Worm (Caenorhabditis elegans) whole organism, L1 larva: Measurements from ENCODE around the gene mop-25.2.
A peak's percentile ranks its signal among the peaks of the same experiment; 100 is the strongest.

Source experiments
- C16A3.4 ChIP-seq: fragments of 150-350 bp; optimal IDR thresholded peaks from 2 replicates; lab custom pipeline; 2014; ENCODE audit warnings: missing biosample characterization, missing genetic modification characterization
- C34B4.2 ChIP-seq: sonication (generic microtip); optimal IDR thresholded peaks from 2 replicates; lab custom pipeline; 2017; ENCODE audit warnings: mild to moderate bottlenecking, missing genetic modification characterization, missing compliant biosample characterization
- F16B12.6 ChIP-seq: fragments of 150-350 bp; optimal IDR thresholded peaks from 2 replicates; lab custom pipeline; 2014; ENCODE audit warnings: missing biosample characterization, missing genetic modification characterization
- Y116A8C.19 ChIP-seq: sonication (generic microtip); optimal IDR thresholded peaks from 2 replicates; lab custom pipeline; 2016; ENCODE audit warnings: missing compliant biosample characterization, missing genetic modification characterization, borderline replicate concordance
- aha-1 ChIP-seq: fragments of 150-350 bp; optimal IDR thresholded peaks from 2 replicates; lab custom pipeline; 2014; ENCODE audit warnings: missing biosample characterization, missing genetic modification characterization
- alr-1 ChIP-seq: fragments of 200-800 bp; sonication (Bioruptor generic); optimal IDR thresholded peaks from 2 replicates; lab custom pipeline; 2018; ENCODE audit warnings: borderline replicate concordance, mild to moderate bottlenecking, missing genetic modification characterization, missing compliant biosample characterization
- ama-1 ChIP-seq: fragments of 150-350 bp; optimal IDR thresholded peaks from 2 replicates; lab custom pipeline; 2014
- ceh-63 ChIP-seq: fragments of 200-800 bp; sonication (Bioruptor generic); optimal IDR thresholded peaks from 2 replicates; lab custom pipeline; 2018; ENCODE audit warnings: mild to moderate bottlenecking, missing genetic modification characterization, missing compliant biosample characterization
- ceh-88 ChIP-seq: fragments of 200-800 bp; sonication (Bioruptor generic); IDR thresholded peaks from 2 replicates; pipeline ENCODE4 v1.3.6; 2022; ENCODE audit warnings: missing genetic modification characterization, missing compliant biosample characterization
- ces-1 ChIP-seq: fragments of 150-350 bp; optimal IDR thresholded peaks from 2 replicates; lab custom pipeline; 2014; ENCODE audit warnings: missing biosample characterization, missing genetic modification reagents, missing genetic modification characterization
- dpl-1 ChIP-seq, 3 experiments: fragments of 150-350 bp in 2 of 3; sonication (generic microtip) in 1 of 3; optimal IDR thresholded peaks; 2 replicates each; lab custom pipeline; 2014 to 2017; ENCODE audit warnings: missing biosample characterization in 3 of 3, missing genetic modification characterization in 3 of 3, missing genetic modification reagents in 3 of 3
- dsc-1 ChIP-seq: sonication (generic microtip); optimal IDR thresholded peaks from 2 replicates; lab custom pipeline; 2016; ENCODE audit warnings: mild to moderate bottlenecking, missing genetic modification characterization, missing compliant biosample characterization
- efl-1 ChIP-seq, 4 experiments: fragments of 150-350 bp; optimal IDR thresholded peaks in 3 of 4; peaks in 1 of 4; 1 replicate in 1 of 4; 2 replicates in 3 of 4; lab custom pipeline; 2014; ENCODE audit warnings: missing biosample characterization in 2 of 4, missing genetic modification characterization in 2 of 4, missing genetic modification reagents in 2 of 4
- egl-13 ChIP-seq: sonication (generic microtip); optimal IDR thresholded peaks from 2 replicates; lab custom pipeline; 2016; ENCODE audit warnings: missing genotype, missing genetic modification reagents, missing genetic modification characterization, missing compliant biosample characterization
- egl-27 ChIP-seq, 2 experiments: fragments of 150-350 bp in 1 of 2; sonication (generic microtip); optimal IDR thresholded peaks; 3 replicates each; lab custom pipeline; 2017 to 2018; ENCODE audit warnings: missing biosample characterization in 2 of 2, missing genetic modification characterization in 2 of 2, missing genetic modification reagents in 2 of 2
- elt-2 ChIP-seq: sonication (generic microtip); optimal IDR thresholded peaks from 2 replicates; lab custom pipeline; 2016; ENCODE audit warnings: missing genetic modification characterization, mild to moderate bottlenecking, inconsistent platforms, missing compliant biosample characterization, missing genetic modification reagents
- elt-3 ChIP-seq, 6 experiments: fragments of 150-350 bp in 1 of 6; sonication (generic microtip); optimal IDR thresholded peaks; 2 replicates each; lab custom pipeline; 2017 to 2018; ENCODE audit warnings: missing biosample characterization in 6 of 6, missing genetic modification characterization in 6 of 6, inconsistent platforms in 1 of 6
- ets-5 ChIP-seq: fragments of 200-800 bp; sonication (Bioruptor generic); IDR thresholded peaks from 2 replicates; pipeline ENCODE4 v1.3.6; 2022; ENCODE audit warnings: missing genetic modification characterization, missing compliant biosample characterization
- fkh-4 ChIP-seq: sonication (generic microtip); optimal IDR thresholded peaks from 2 replicates; lab custom pipeline; 2016; ENCODE audit warnings: missing compliant biosample characterization, missing genetic modification characterization, borderline replicate concordance
- fos-1 ChIP-seq: fragments of 150-350 bp; optimal IDR thresholded peaks from 2 replicates; lab custom pipeline; 2014; ENCODE audit warnings: missing biosample characterization, missing genetic modification characterization
- grh-1 ChIP-seq: fragments of 200-800 bp; sonication (Bioruptor generic); IDR thresholded peaks from 2 replicates; pipeline ENCODE4 v1.3.6; 2022; ENCODE audit warnings: missing genetic modification reagents, missing genetic modification characterization, missing compliant biosample characterization
- hlh-17 ChIP-seq: fragments of 200-800 bp; sonication (Bioruptor generic); optimal IDR thresholded peaks from 2 replicates; lab custom pipeline; 2018; ENCODE audit warnings: missing genetic modification characterization, mild to moderate bottlenecking, missing compliant biosample characterization, moderate library complexity, borderline replicate concordance
- hlh-4 ChIP-seq: sonication (generic microtip); optimal IDR thresholded peaks from 2 replicates; lab custom pipeline; 2016; ENCODE audit warnings: mild to moderate bottlenecking, missing genetic modification characterization, missing compliant biosample characterization
- hpl-2 ChIP-seq: fragments of 150-350 bp; optimal IDR thresholded peaks from 2 replicates; lab custom pipeline; 2014; ENCODE audit warnings: missing biosample characterization, missing genetic modification reagents, missing genetic modification characterization
- jun-1 ChIP-seq: fragments of 150-350 bp; optimal IDR thresholded peaks from 2 replicates; lab custom pipeline; 2014; ENCODE audit warnings: missing biosample characterization, missing genetic modification reagents, missing genetic modification characterization
- lin-13 ChIP-seq: fragments of 150-350 bp; optimal IDR thresholded peaks from 2 replicates; lab custom pipeline; 2014; ENCODE audit warnings: missing biosample characterization, missing genetic modification reagents, missing genetic modification characterization
- lin-14 ChIP-seq: fragments of 200-800 bp; sonication (Bioruptor generic); optimal IDR thresholded peaks from 2 replicates; lab custom pipeline; 2018; ENCODE audit warnings: mild to moderate bottlenecking, missing genetic modification characterization, moderate library complexity, missing compliant biosample characterization
- lin-15B ChIP-seq: fragments of 150-350 bp; sonication (generic microtip); optimal IDR thresholded peaks from 3 replicates; lab custom pipeline; 2014; ENCODE audit warnings: missing biosample characterization, missing genetic modification characterization
- lin-35 ChIP-seq, 2 experiments: fragments of 150-350 bp; optimal IDR thresholded peaks; 2 replicates each; lab custom pipeline; 2014; ENCODE audit warnings: missing biosample characterization in 2 of 2, missing genetic modification characterization in 2 of 2, missing genetic modification reagents in 2 of 2
- lin-39 ChIP-seq: fragments of 150-350 bp; optimal IDR thresholded peaks from 2 replicates; lab custom pipeline; 2014; ENCODE audit warnings: missing biosample characterization, missing genetic modification reagents, missing genetic modification characterization
- lir-3 ChIP-seq: sonication (generic microtip); optimal IDR thresholded peaks from 2 replicates; lab custom pipeline; 2016; ENCODE audit warnings: mild to moderate bottlenecking, missing genetic modification characterization, moderate library complexity, missing compliant biosample characterization; ENCODE audit not compliant: poor library complexity
- mdl-1 ChIP-seq, 2 experiments: fragments of 150-350 bp; optimal IDR thresholded peaks; 2 replicates each; lab custom pipeline; 2014 to 2017; ENCODE audit warnings: missing biosample characterization in 2 of 2, missing genetic modification characterization in 2 of 2, inconsistent platforms in 1 of 2
- nhr-11 ChIP-seq: fragments of 150-350 bp; optimal IDR thresholded peaks from 2 replicates; lab custom pipeline; 2014; ENCODE audit warnings: missing biosample characterization, missing genetic modification characterization
- nhr-237 ChIP-seq: fragments of 150-350 bp; optimal IDR thresholded peaks from 2 replicates; lab custom pipeline; 2014; ENCODE audit warnings: missing biosample characterization, missing genetic modification characterization
- nhr-47 ChIP-seq: sonication (generic microtip); optimal IDR thresholded peaks from 2 replicates; lab custom pipeline; 2016; ENCODE audit warnings: mild to moderate bottlenecking, missing genetic modification characterization, moderate library complexity, missing compliant biosample characterization
- nhr-77 ChIP-seq: fragments of 150-350 bp; optimal IDR thresholded peaks from 2 replicates; lab custom pipeline; 2014; ENCODE audit warnings: missing biosample characterization, missing genetic modification characterization
- nhr-90 ChIP-seq: sonication (generic microtip); optimal IDR thresholded peaks from 2 replicates; lab custom pipeline; 2016; ENCODE audit warnings: mild to moderate bottlenecking, missing genetic modification characterization, missing compliant biosample characterization; ENCODE audit not compliant: poor library complexity
- pax-3 ChIP-seq: fragments of 200-800 bp; sonication (Bioruptor generic); optimal IDR thresholded peaks from 2 replicates; lab custom pipeline; 2018; ENCODE audit warnings: mild to moderate bottlenecking, missing genetic modification characterization, moderate library complexity, missing compliant biosample characterization
- pqm-1 ChIP-seq: sonication (generic microtip); optimal IDR thresholded peaks from 3 replicates; lab custom pipeline; 2017; ENCODE audit warnings: missing biosample characterization, missing genetic modification characterization
- sptf-1 ChIP-seq: fragments of 150-350 bp; optimal IDR thresholded peaks from 2 replicates; lab custom pipeline; 2014; ENCODE audit warnings: missing biosample characterization, missing genetic modification characterization
- tbx-2 ChIP-seq: sonication (generic microtip); optimal IDR thresholded peaks from 2 replicates; lab custom pipeline; 2016; ENCODE audit warnings: missing genetic modification characterization, missing compliant biosample characterization
- unc-130 ChIP-seq: fragments of 150-350 bp; optimal IDR thresholded peaks from 2 replicates; lab custom pipeline; 2017; ENCODE audit warnings: missing biosample characterization, missing genetic modification characterization, inconsistent platforms
- unc-30 ChIP-seq: sonication (generic microtip); optimal IDR thresholded peaks from 2 replicates; lab custom pipeline; 2017; ENCODE audit warnings: missing biosample characterization, missing genetic modification characterization
- unc-62 ChIP-seq: fragments of 150-350 bp; optimal IDR thresholded peaks from 2 replicates; lab custom pipeline; 2014; ENCODE audit warnings: missing biosample characterization, missing genetic modification reagents, missing genetic modification characterization
- unc-86 ChIP-seq: sonication (generic microtip); optimal IDR thresholded peaks from 2 replicates; lab custom pipeline; 2016; ENCODE audit warnings: missing genetic modification characterization, missing compliant biosample characterization
- vab-15 ChIP-seq: sonication (generic microtip); optimal IDR thresholded peaks from 2 replicates; lab custom pipeline; 2017; ENCODE audit warnings: missing genotype, mild to moderate bottlenecking, missing genetic modification characterization, missing compliant biosample characterization
- zip-4 ChIP-seq: fragments of 200-800 bp; sonication (Bioruptor generic); optimal IDR thresholded peaks from 2 replicates; lab custom pipeline; 2018; ENCODE audit warnings: mild to moderate bottlenecking, missing genetic modification characterization, moderate library complexity, missing compliant biosample characterization
- ztf-4 ChIP-seq: fragments of 150-350 bp; optimal IDR thresholded peaks from 2 replicates; lab custom pipeline; 2014; ENCODE audit warnings: missing biosample characterization, missing genetic modification characterization

The mop-25.2 gene

DNA sequence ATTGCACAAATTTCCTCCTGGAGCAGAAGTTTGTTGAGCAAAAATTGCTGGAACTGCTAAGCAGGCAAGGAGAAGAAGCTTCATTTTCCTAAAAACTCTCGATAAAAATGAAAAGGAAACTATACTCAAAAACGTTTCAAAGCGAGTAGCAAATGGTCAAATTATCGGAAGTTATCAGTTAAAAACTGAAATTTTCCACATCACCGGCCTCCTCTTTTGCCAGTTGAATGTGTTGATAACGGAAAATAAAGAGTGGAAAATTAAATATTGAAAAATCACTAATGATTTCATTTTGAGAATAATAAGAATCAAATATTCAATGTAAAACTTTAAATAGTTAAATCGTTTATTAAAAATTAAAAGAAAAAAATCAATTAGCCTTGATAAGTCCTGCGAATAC is 44.6 kb downstream of the mop-25.2 start, which contains the start of gene ZK1320.2:
TSS of gene ZK1320.2 (minus strand) at position 88 of the 400 bp plus-strand sequence.
- TF ChIP-seq lin-13 (GFP tag; lab: Kevin White, UChicago) (no peak), elt-2 (tag; lab: Kevin White, UChicago) (peak; percentile 26)

ce11 chrII:9656210-9656755 is 47.2 kb downstream of the mop-25.2 start, which contains the start of gene gstk-1:
gstk-1 (plus strand) TSS chrII:9656705.
- TF ChIP-seq nhr-77 (tag; lab: Kevin White, UChicago) = no peak
- TF ChIP-seq unc-30 (tag; lab: Kevin White, UChicago) = no peak
- peak; percentile 9 for TF ChIP-seq tbx-2 (tag; lab: Kevin White, UChicago)
- no peak for TF ChIP-seq egl-27 (tag; optimal IDR thresholded peaks at IDR 0.05; lab: Kevin White, UChicago)
- TF ChIP-seq ceh-63 (GFP tag; lab: Kevin White, UChicago) = no peak
- no peak for TF ChIP-seq pqm-1
- no peak for TF ChIP-seq zip-4 (GFP tag; lab: Kevin White, UChicago)
- TF ChIP-seq ces-1 (GFP tag; lab: Kevin White, UChicago) = no peak
- TF ChIP-seq nhr-237 = no peak
- no peak for TF ChIP-seq unc-62 (GFP tag; lab: Kevin White, UChicago)
- peak; percentile 61 for TF ChIP-seq nhr-90
- no peak for TF ChIP-seq sptf-1 (tag; lab: Kevin White, UChicago)
- no peak for TF ChIP-seq unc-86 (tag; lab: Kevin White, UChicago)
- peak; percentile 31; the same call in 1 of the 2 replicates for TF ChIP-seq grh-1 (GFP tag; lab: Robert Waterston, UW)
- TF ChIP-seq lin-14 (GFP tag; lab: Kevin White, UChicago) = peak; percentile 10
- no peak for TF ChIP-seq lin-15B (tag; lab: Kevin White, UChicago)
- TF ChIP-seq dpl-1 (GFP tag; optimal IDR thresholded peaks at IDR 0.05; lab: Kevin White, UChicago) = no peak
- TF ChIP-seq lin-39 = no peak
- peak; percentile 11 for TF ChIP-seq C16A3.4
- no peak for TF ChIP-seq ama-1 (lab: Kevin White, UChicago)
- peak; percentile 39 for TF ChIP-seq nhr-47 (tag; lab: Kevin White, UChicago)
- no peak for TF ChIP-seq unc-130
- no peak for TF ChIP-seq fos-1
- TF ChIP-seq hlh-4 (tag; lab: Kevin White, UChicago) = no peak
- TF ChIP-seq fkh-4 = no peak
- TF ChIP-seq C34B4.2 (tag; lab: Kevin White, UChicago) = no peak
- no peak for TF ChIP-seq jun-1 (tag; lab: Kevin White, UChicago)
- TF ChIP-seq ztf-4 (tag; lab: Kevin White, UChicago) = no peak
- TF ChIP-seq efl-1 (optimal IDR thresholded peaks at IDR 0.05; lab: Kevin White, UChicago) = peak in 1 of 2 experiments; percentile 13
- TF ChIP-seq efl-1 (GFP tag; optimal IDR thresholded peaks at IDR 0.05 in 1 of 2; lab: Kevin White, UChicago) = no peak
- TF ChIP-seq lin-13 (GFP tag; lab: Kevin White, UChicago) = no peak
- TF ChIP-seq lir-3 (tag; lab: Kevin White, UChicago) = no peak
- no peak for TF ChIP-seq Y116A8C.19
- no peak for TF ChIP-seq hlh-17 (GFP tag; lab: Kevin White, UChicago)
- TF ChIP-seq vab-15 (tag; lab: Kevin White, UChicago) = no peak
- TF ChIP-seq elt-2 (tag; lab: Kevin White, UChicago) = peak; percentile 68
- TF ChIP-seq pax-3 = no peak
- no peak for TF ChIP-seq egl-13 (tag; lab: Kevin White, UChicago)
- TF ChIP-seq mdl-1 (tag; optimal IDR thresholded peaks at IDR 0.05; lab: Kevin White, UChicago) = peak in 1 of 2 experiments; percentile 67
- no peak for TF ChIP-seq ets-5
- TF ChIP-seq aha-1 (tag; lab: Kevin White, UChicago) = no peak
- peak in 2 of 6 experiments; percentile 44 to 67 for TF ChIP-seq elt-3 (tag; optimal IDR thresholded peaks at IDR 0.05; lab: Kevin White, UChicago)
- no peak for TF ChIP-seq ceh-88 (GFP tag; lab: Robert Waterston, UW)
- peak; percentile 13 for TF ChIP-seq nhr-11 (tag; lab: Kevin White, UChicago)
- no peak for TF ChIP-seq hpl-2 (GFP tag; lab: Kevin White, UChicago)
- TF ChIP-seq lin-35 (GFP tag; optimal IDR thresholded peaks at IDR 0.05; lab: Kevin White, UChicago) = peak in 1 of 2 experiments; percentile 70
- no peak for TF ChIP-seq F16B12.6 (tag; lab: Kevin White, UChicago)
- no peak for TF ChIP-seq alr-1 (tag; lab: Kevin White, UChicago)
- TF ChIP-seq dsc-1 = no peak
